Fruit fly (Drosophila melanogaster): Measurements from ENCODE around the gene Tl.

- TF ChIP-seq CG8478 (optimal IDR thresholded peaks at IDR 0.05) = no peak
- TF ChIP-seq CTCF (optimal IDR thresholded peaks at IDR 0.05) = no peak
These were observed 72.2 kb downstream of the Tl start for dm6 chr3R:26871061-26871460.

All from S2 (cell line).